Worm (Caenorhabditis elegans) whole organism, midembryonic: Measurements from ENCODE around the gene F59A1.11.

ENCODE experiments used
- T22C8.4 ChIP-seq: fragments of 200-800 bp; sonication (Bioruptor generic); IDR thresholded peaks from 2 replicates; pipeline ENCODE4 v1.3.6; 2022; ENCODE audit warnings: missing genetic modification characterization, missing compliant biosample characterization
- klf-2 ChIP-seq: fragments of 200-800 bp; sonication (Bioruptor generic); conservative IDR thresholded peaks from 2 replicates; pipeline ENCODE4 v1.3.6; 2022; ENCODE audit warnings: missing genetic modification reagents, missing genetic modification characterization, missing compliant biosample characterization
- med-1 ChIP-seq: sonication (generic microtip); optimal IDR thresholded peaks from 2 replicates; lab custom pipeline; 2017; ENCODE audit warnings: missing genetic modification characterization, mild to moderate bottlenecking, missing compliant biosample characterization, antibody characterized with exemption, missing genetic modification reagents; ENCODE audit not compliant: insufficient read depth
- tab-1 ChIP-seq: fragments of 200-800 bp; sonication (Bioruptor generic); IDR thresholded peaks from 2 replicates; pipeline ENCODE4 v1.3.6; 2022; ENCODE audit warnings: missing genetic modification characterization, missing compliant biosample characterization
- ztf-29 ChIP-seq: fragments of 200-800 bp; sonication (Bioruptor generic); IDR thresholded peaks from 2 replicates; pipeline ENCODE4 v1.3.6; 2022; ENCODE audit warnings: missing genetic modification reagents, missing genetic modification characterization, missing compliant biosample characterization

ce11 chrV:17614251-17614650 lies 51.6 kb downstream of the F59A1.11 start, which contains the start of gene Y6G8.14:
- TF ChIP-seq T22C8.4 = no peak
- TF ChIP-seq ztf-29 (GFP tag; lab: Robert Waterston, UW) = no peak
- no peak for TF ChIP-seq tab-1 (GFP tag; lab: Robert Waterston, UW)
- TF ChIP-seq med-1 (GFP tag; lab: Kevin White, UChicago) = no peak
- TF ChIP-seq klf-2 (GFP tag; lab: Robert Waterston, UW) = no peak
